Worm (Caenorhabditis elegans) whole organism, late embryonic: ENCODE data around the gene irld-9.

Experiments
- gmeb-2 ChIP-seq: sonication (generic microtip); optimal IDR thresholded peaks from 2 replicates; lab custom pipeline; 2016; ENCODE audit warnings: missing genetic modification characterization, inconsistent platforms, missing compliant biosample characterization
- nfya-1 ChIP-seq: sonication (generic microtip); optimal IDR thresholded peaks from 2 replicates; lab custom pipeline; 2017; ENCODE audit warnings: missing genetic modification characterization, mild to moderate bottlenecking, missing compliant biosample characterization, antibody characterized with exemption, moderate library complexity

ce11 chrII:1691011-1691410, 47.7 kb downstream of the irld-9 start, which contains the start of gene fbxc-22:
- TF ChIP-seq gmeb-2 (tag; lab: Kevin White, UChicago) (no peak), nfya-1 (tag; lab: Kevin White, UChicago) (no peak)
